Worm (Caenorhabditis elegans) whole organism, L1 larva: Measurements from ENCODE around the gene sre-18.

Source experiments
- C04F5.9 ChIP-seq: sonication (generic microtip); optimal IDR thresholded peaks from 2 replicates; lab custom pipeline; 2016; ENCODE audit warnings: missing genetic modification characterization, missing compliant biosample characterization
- C34B4.2 ChIP-seq: sonication (generic microtip); optimal IDR thresholded peaks from 2 replicates; lab custom pipeline; 2017; ENCODE audit warnings: mild to moderate bottlenecking, missing genetic modification characterization, missing compliant biosample characterization
- F16B12.6 ChIP-seq: fragments of 150-350 bp; optimal IDR thresholded peaks from 2 replicates; lab custom pipeline; 2014; ENCODE audit warnings: missing biosample characterization, missing genetic modification characterization
- Y116A8C.19 ChIP-seq: sonication (generic microtip); optimal IDR thresholded peaks from 2 replicates; lab custom pipeline; 2016; ENCODE audit warnings: missing compliant biosample characterization, missing genetic modification characterization, borderline replicate concordance
- ama-1 ChIP-seq: fragments of 150-350 bp; optimal IDR thresholded peaks from 2 replicates; lab custom pipeline; 2014
- blmp-1 ChIP-seq: fragments of 150-350 bp; optimal IDR thresholded peaks from 2 replicates; lab custom pipeline; 2014; ENCODE audit warnings: missing biosample characterization, missing genetic modification characterization
- ceh-63 ChIP-seq: fragments of 200-800 bp; sonication (Bioruptor generic); optimal IDR thresholded peaks from 2 replicates; lab custom pipeline; 2018; ENCODE audit warnings: mild to moderate bottlenecking, missing genetic modification characterization, missing compliant biosample characterization
- ceh-88 ChIP-seq: fragments of 200-800 bp; sonication (Bioruptor generic); IDR thresholded peaks from 2 replicates; pipeline ENCODE4 v1.3.6; 2022; ENCODE audit warnings: missing genetic modification characterization, missing compliant biosample characterization
- ces-1 ChIP-seq: fragments of 150-350 bp; optimal IDR thresholded peaks from 2 replicates; lab custom pipeline; 2014; ENCODE audit warnings: missing biosample characterization, missing genetic modification reagents, missing genetic modification characterization
- dsc-1 ChIP-seq: sonication (generic microtip); optimal IDR thresholded peaks from 2 replicates; lab custom pipeline; 2016; ENCODE audit warnings: mild to moderate bottlenecking, missing genetic modification characterization, missing compliant biosample characterization
- efl-1 ChIP-seq, 4 experiments: fragments of 150-350 bp; optimal IDR thresholded peaks in 3 of 4; peaks in 1 of 4; 1 replicate in 1 of 4; 2 replicates in 3 of 4; lab custom pipeline; 2014; ENCODE audit warnings: missing biosample characterization in 2 of 4, missing genetic modification characterization in 2 of 4, missing genetic modification reagents in 2 of 4
- egl-27 ChIP-seq, 2 experiments: fragments of 150-350 bp in 1 of 2; sonication (generic microtip); optimal IDR thresholded peaks; 3 replicates each; lab custom pipeline; 2017 to 2018; ENCODE audit warnings: missing biosample characterization in 2 of 2, missing genetic modification characterization in 2 of 2, missing genetic modification reagents in 2 of 2
- elt-2 ChIP-seq: sonication (generic microtip); optimal IDR thresholded peaks from 2 replicates; lab custom pipeline; 2016; ENCODE audit warnings: missing genetic modification characterization, mild to moderate bottlenecking, inconsistent platforms, missing compliant biosample characterization, missing genetic modification reagents
- fkh-4 ChIP-seq: sonication (generic microtip); optimal IDR thresholded peaks from 2 replicates; lab custom pipeline; 2016; ENCODE audit warnings: missing compliant biosample characterization, missing genetic modification characterization, borderline replicate concordance
- fos-1 ChIP-seq: fragments of 150-350 bp; optimal IDR thresholded peaks from 2 replicates; lab custom pipeline; 2014; ENCODE audit warnings: missing biosample characterization, missing genetic modification characterization
- hlh-17 ChIP-seq: fragments of 200-800 bp; sonication (Bioruptor generic); optimal IDR thresholded peaks from 2 replicates; lab custom pipeline; 2018; ENCODE audit warnings: missing genetic modification characterization, mild to moderate bottlenecking, missing compliant biosample characterization, moderate library complexity, borderline replicate concordance
- jun-1 ChIP-seq: fragments of 150-350 bp; optimal IDR thresholded peaks from 2 replicates; lab custom pipeline; 2014; ENCODE audit warnings: missing biosample characterization, missing genetic modification reagents, missing genetic modification characterization
- lin-13 ChIP-seq: fragments of 150-350 bp; optimal IDR thresholded peaks from 2 replicates; lab custom pipeline; 2014; ENCODE audit warnings: missing biosample characterization, missing genetic modification reagents, missing genetic modification characterization
- lin-14 ChIP-seq: fragments of 200-800 bp; sonication (Bioruptor generic); optimal IDR thresholded peaks from 2 replicates; lab custom pipeline; 2018; ENCODE audit warnings: mild to moderate bottlenecking, missing genetic modification characterization, moderate library complexity, missing compliant biosample characterization
- lin-15B ChIP-seq: fragments of 150-350 bp; sonication (generic microtip); optimal IDR thresholded peaks from 3 replicates; lab custom pipeline; 2014; ENCODE audit warnings: missing biosample characterization, missing genetic modification characterization
- lin-35 ChIP-seq, 2 experiments: fragments of 150-350 bp; optimal IDR thresholded peaks; 2 replicates each; lab custom pipeline; 2014; ENCODE audit warnings: missing biosample characterization in 2 of 2, missing genetic modification characterization in 2 of 2, missing genetic modification reagents in 2 of 2
- lsy-2 ChIP-seq, 2 experiments: fragments of 150-350 bp; optimal IDR thresholded peaks; 2 replicates each; lab custom pipeline; 2014; ENCODE audit warnings: missing biosample characterization in 2 of 2, missing genetic modification characterization in 2 of 2
- mdl-1 ChIP-seq, 2 experiments: fragments of 150-350 bp; optimal IDR thresholded peaks; 2 replicates each; lab custom pipeline; 2014 to 2017; ENCODE audit warnings: missing biosample characterization in 2 of 2, missing genetic modification characterization in 2 of 2, inconsistent platforms in 1 of 2
- nhr-19 ChIP-seq: fragments of 200-800 bp; sonication (Bioruptor generic); conservative IDR thresholded peaks from 2 replicates; pipeline ENCODE4 v1.3.6; 2022; ENCODE audit warnings: missing genetic modification characterization, missing compliant biosample characterization
- nhr-20 ChIP-seq: sonication (generic microtip); optimal IDR thresholded peaks from 2 replicates; lab custom pipeline; 2016; ENCODE audit warnings: mild to moderate bottlenecking, missing genetic modification characterization, missing compliant biosample characterization
- nhr-71 ChIP-seq: sonication (generic microtip); optimal IDR thresholded peaks from 2 replicates; lab custom pipeline; 2016; ENCODE audit warnings: mild to moderate bottlenecking, missing genetic modification characterization, moderate library complexity, missing compliant biosample characterization
- nhr-77 ChIP-seq: fragments of 150-350 bp; optimal IDR thresholded peaks from 2 replicates; lab custom pipeline; 2014; ENCODE audit warnings: missing biosample characterization, missing genetic modification characterization
- nhr-90 ChIP-seq: sonication (generic microtip); optimal IDR thresholded peaks from 2 replicates; lab custom pipeline; 2016; ENCODE audit warnings: mild to moderate bottlenecking, missing genetic modification characterization, missing compliant biosample characterization; ENCODE audit not compliant: poor library complexity
- pax-3 ChIP-seq: fragments of 200-800 bp; sonication (Bioruptor generic); optimal IDR thresholded peaks from 2 replicates; lab custom pipeline; 2018; ENCODE audit warnings: mild to moderate bottlenecking, missing genetic modification characterization, moderate library complexity, missing compliant biosample characterization
- skn-1 ChIP-seq: fragments of 150-350 bp; optimal IDR thresholded peaks from 2 replicates; lab custom pipeline; 2014; ENCODE audit warnings: missing biosample characterization, missing genetic modification characterization
- snu-23 ChIP-seq: sonication (generic microtip); optimal IDR thresholded peaks from 2 replicates; lab custom pipeline; 2016; ENCODE audit warnings: missing genetic modification characterization, missing compliant biosample characterization
- swsn-7 ChIP-seq: sonication (generic microtip); optimal IDR thresholded peaks from 2 replicates; lab custom pipeline; 2016; ENCODE audit warnings: missing genetic modification characterization, missing compliant biosample characterization
- tbx-2 ChIP-seq: sonication (generic microtip); optimal IDR thresholded peaks from 2 replicates; lab custom pipeline; 2016; ENCODE audit warnings: missing genetic modification characterization, missing compliant biosample characterization
- unc-130 ChIP-seq: fragments of 150-350 bp; optimal IDR thresholded peaks from 2 replicates; lab custom pipeline; 2017; ENCODE audit warnings: missing biosample characterization, missing genetic modification characterization, inconsistent platforms
- unc-62 ChIP-seq: fragments of 150-350 bp; optimal IDR thresholded peaks from 2 replicates; lab custom pipeline; 2014; ENCODE audit warnings: missing biosample characterization, missing genetic modification reagents, missing genetic modification characterization
- unc-98 ChIP-seq: fragments of 200-800 bp; sonication (Bioruptor generic); IDR thresholded peaks from 2 replicates; pipeline ENCODE4 v1.3.6; 2022; ENCODE audit warnings: missing genetic modification characterization, missing compliant biosample characterization
- ztf-11 ChIP-seq, 2 experiments: sonication (generic microtip); optimal IDR thresholded peaks; 2 replicates each; lab custom pipeline; 2016 to 2017; ENCODE audit warnings: missing genetic modification characterization in 2 of 2, missing biosample characterization in 1 of 2, missing compliant biosample characterization in 1 of 2
- ztf-4 ChIP-seq: fragments of 150-350 bp; optimal IDR thresholded peaks from 2 replicates; lab custom pipeline; 2014; ENCODE audit warnings: missing biosample characterization, missing genetic modification characterization

The sre-18 gene

DNA sequence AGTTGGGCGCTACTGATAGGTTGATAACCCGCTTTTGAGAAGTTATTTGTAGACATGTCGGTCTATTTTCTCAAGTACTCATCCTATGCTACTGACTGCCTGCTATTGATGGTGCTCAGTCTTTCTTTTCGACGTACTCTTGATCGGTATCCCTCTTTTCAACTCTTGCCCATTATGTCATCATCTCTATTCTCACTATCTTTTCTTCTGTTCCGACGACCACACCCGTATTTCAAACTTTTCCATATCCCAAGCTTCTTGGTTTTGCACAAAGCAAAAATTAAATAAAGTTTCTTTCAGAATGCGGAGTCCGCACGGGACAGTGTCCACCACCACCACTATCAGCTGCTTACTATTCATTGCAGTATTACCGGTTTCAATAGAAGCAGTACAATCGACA lies 26.6 kb downstream of the sre-18 start, which contains the start of gene F35G2.1:
Gene F35G2.1 (plus strand): TSS at position 301 of the 400 bp plus-strand sequence.
- TF ChIP-seq efl-1 (optimal IDR thresholded peaks at IDR 0.05; lab: Kevin White, UChicago) (no peak), efl-1 (GFP tag; optimal IDR thresholded peaks at IDR 0.05 in 1 of 2; lab: Kevin White, UChicago) (peak in 1 of 2 experiments; percentile 20), ztf-4 (tag; lab: Kevin White, UChicago) (no peak)

DNA sequence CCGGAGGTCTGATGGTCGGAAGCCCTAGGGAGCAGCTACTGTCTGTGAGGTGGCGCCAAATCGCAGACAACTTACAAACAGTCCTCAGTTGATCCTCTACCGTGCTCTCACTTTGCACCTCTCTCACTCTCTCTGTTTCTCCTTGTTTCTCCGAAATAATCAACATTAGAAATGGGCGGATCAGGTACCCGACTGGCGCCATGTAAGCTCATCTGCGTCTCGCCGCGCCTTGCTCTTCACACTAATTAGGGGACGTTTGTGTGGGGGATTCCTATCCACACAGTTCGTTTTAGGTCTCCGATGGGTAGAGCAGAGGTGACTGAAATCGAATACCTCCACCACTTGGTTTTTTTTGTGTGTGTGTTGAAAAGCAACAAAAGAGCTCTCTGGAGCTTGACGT lies 27.6 kb downstream of the sre-18 start:
- TF ChIP-seq ztf-11 (tag; optimal IDR thresholded peaks at IDR 0.05; lab: Kevin White, UChicago) (no peak), lin-14 (GFP tag; lab: Kevin White, UChicago) (peak; percentile 12), mdl-1 (tag; optimal IDR thresholded peaks at IDR 0.05; lab: Kevin White, UChicago) (no peak), ces-1 (GFP tag; lab: Kevin White, UChicago) (no peak), efl-1 (optimal IDR thresholded peaks at IDR 0.05; lab: Kevin White, UChicago) (no peak), efl-1 (GFP tag; optimal IDR thresholded peaks at IDR 0.05 in 1 of 2; lab: Kevin White, UChicago) (peak in 1 of 2 experiments; percentile 15), unc-62 (GFP tag; lab: Kevin White, UChicago) (no peak), nhr-77 (tag; lab: Kevin White, UChicago) (peak; percentile 42), tbx-2 (tag; lab: Kevin White, UChicago) (peak; percentile 34)

DNA sequence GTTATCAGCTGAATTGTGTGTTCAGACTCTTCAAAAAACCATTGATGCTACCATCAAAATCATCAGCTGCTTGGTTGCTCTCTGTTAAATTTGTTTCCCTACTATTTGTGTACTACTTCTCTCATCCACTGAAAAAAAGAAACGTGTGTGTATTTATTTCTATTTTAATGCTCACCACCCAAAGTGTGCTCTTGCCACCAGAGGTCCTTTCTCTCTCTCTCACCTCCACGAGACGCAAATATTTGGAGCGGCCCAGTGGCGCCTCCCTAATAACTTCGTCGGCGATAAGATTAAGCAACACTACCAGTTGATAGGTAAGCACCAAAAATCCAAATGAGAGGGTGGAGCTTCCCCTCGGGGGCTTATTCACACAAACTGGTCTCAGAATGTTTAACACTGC lies 28.8 kb downstream of the sre-18 start:
- peak in 1 of 2 experiments; percentile 27 for TF ChIP-seq lsy-2 (tag; optimal IDR thresholded peaks at IDR 0.05; lab: Kevin White, UChicago)
- TF ChIP-seq lin-13 = no peak
- TF ChIP-seq efl-1 (optimal IDR thresholded peaks at IDR 0.05; lab: Kevin White, UChicago) = no peak
- TF ChIP-seq efl-1 (GFP tag; optimal IDR thresholded peaks at IDR 0.05 in 1 of 2; lab: Kevin White, UChicago) = peak in 1 of 2 experiments; percentile 19
- peak; percentile 26 for TF ChIP-seq nhr-77 (tag; lab: Kevin White, UChicago)
- no peak for TF ChIP-seq ceh-63
- peak; percentile 63 for TF ChIP-seq tbx-2 (tag; lab: Kevin White, UChicago)
- TF ChIP-seq unc-130 (tag; lab: Kevin White, UChicago) = no peak
- peak; percentile 17 for TF ChIP-seq nhr-71 (tag; lab: Kevin White, UChicago)
- peak; percentile 18; the same call in 1 of the 2 replicates for TF ChIP-seq nhr-19
- TF ChIP-seq hlh-17 = no peak
- TF ChIP-seq ama-1 (lab: Kevin White, UChicago) = no peak
- peak; percentile 20 for TF ChIP-seq lin-14 (GFP tag; lab: Kevin White, UChicago)
- no peak for TF ChIP-seq nhr-20 (tag; lab: Kevin White, UChicago)
- TF ChIP-seq, all 84 proteins: peak for 7

DNA sequence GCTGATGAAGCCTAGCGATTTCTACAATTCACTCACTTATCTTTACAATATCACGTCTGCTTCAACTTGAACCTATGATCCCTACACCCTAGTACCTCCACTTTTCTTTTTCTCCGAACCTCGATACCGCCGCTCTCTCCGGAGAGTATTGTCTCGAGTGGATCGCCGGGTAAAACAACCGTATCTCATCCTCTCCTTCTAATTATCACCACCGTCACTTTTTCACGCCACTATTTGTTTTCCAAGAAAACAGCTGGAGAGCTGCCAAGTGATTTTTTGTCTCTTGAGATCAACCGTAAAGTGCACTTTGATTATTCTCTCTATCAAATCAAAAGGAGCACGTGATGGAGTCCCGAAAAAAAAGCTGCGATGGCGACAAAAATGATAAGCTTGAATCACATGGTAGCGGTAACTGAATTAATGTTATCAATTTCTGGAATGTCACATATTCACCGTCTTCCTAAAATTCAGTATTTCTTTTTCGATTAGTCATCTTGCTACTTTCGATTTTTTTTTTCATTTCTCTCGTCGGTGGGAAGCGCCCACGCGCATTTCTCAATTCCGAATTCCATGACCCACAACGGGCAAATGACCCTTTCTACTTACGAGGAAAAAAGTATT lies 29.9 kb downstream of the sre-18 start:
- peak; percentile 73 for TF ChIP-seq blmp-1
- TF ChIP-seq egl-27 (tag; optimal IDR thresholded peaks at IDR 0.05; lab: Kevin White, UChicago) = peak in 1 of 2 experiments; percentile 5
- peak; percentile 6 for TF ChIP-seq nhr-71 (tag; lab: Kevin White, UChicago)
- TF ChIP-seq mdl-1 (tag; optimal IDR thresholded peaks at IDR 0.05; lab: Kevin White, UChicago) = peak in 1 of 2 experiments; percentile 12
- TF ChIP-seq nhr-19 = no peak; the same call in 1 of the 2 replicates
- no peak for TF ChIP-seq unc-62 (GFP tag; lab: Kevin White, UChicago)
- TF ChIP-seq efl-1 (optimal IDR thresholded peaks at IDR 0.05; lab: Kevin White, UChicago) = no peak
- TF ChIP-seq efl-1 (GFP tag; optimal IDR thresholded peaks at IDR 0.05 in 1 of 2; lab: Kevin White, UChicago) = peak in 1 of 2 experiments; percentile 58
- TF ChIP-seq elt-2 (tag; lab: Kevin White, UChicago) = peak; percentile 82
- no peak for TF ChIP-seq C04F5.9 (tag; lab: Kevin White, UChicago)
- TF ChIP-seq tbx-2 (tag; lab: Kevin White, UChicago) = peak; percentile 12
- TF ChIP-seq lin-35 (GFP tag; optimal IDR thresholded peaks at IDR 0.05; lab: Kevin White, UChicago) = peak in 1 of 2 experiments; percentile 32
- no peak for TF ChIP-seq fos-1
- no peak for TF ChIP-seq ces-1 (GFP tag; lab: Kevin White, UChicago)
- peak; percentile 34 for TF ChIP-seq nhr-90 (tag; lab: Kevin White, UChicago)
- TF ChIP-seq nhr-77 (tag; lab: Kevin White, UChicago) = peak; percentile 66

DNA sequence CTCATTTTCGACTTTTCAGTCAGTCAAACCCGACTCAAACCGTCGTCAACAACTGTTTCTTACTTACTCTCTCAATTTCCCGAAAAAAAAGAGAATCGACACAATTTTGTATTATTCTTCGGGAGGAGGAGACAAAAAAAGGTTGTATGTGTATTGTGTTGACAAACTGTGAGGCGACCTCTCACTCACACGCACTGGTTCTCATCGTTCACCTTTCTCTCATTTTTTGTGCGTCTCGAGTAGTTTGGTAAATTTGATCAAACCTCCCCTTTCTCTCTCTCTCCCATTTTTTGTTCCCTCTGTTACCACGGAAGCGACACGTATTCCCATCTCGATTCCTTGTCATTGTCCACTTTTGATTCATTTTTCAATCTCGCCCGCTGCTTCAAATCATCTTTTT lies 30.8 kb downstream of the sre-18 start:
- no peak for TF ChIP-seq ceh-88
- no peak for TF ChIP-seq swsn-7 (tag; lab: Kevin White, UChicago)
- no peak for TF ChIP-seq F16B12.6
- TF ChIP-seq unc-62 (GFP tag; lab: Kevin White, UChicago) = no peak
- no peak for TF ChIP-seq fkh-4 (tag; lab: Kevin White, UChicago)
- no peak for TF ChIP-seq ztf-11 (tag; optimal IDR thresholded peaks at IDR 0.05; lab: Kevin White, UChicago)
- TF ChIP-seq ces-1 (GFP tag; lab: Kevin White, UChicago) = no peak
- TF ChIP-seq lin-15B = no peak
- no peak for TF ChIP-seq Y116A8C.19 (tag; lab: Kevin White, UChicago)
- no peak for TF ChIP-seq C34B4.2
- no peak for TF ChIP-seq pax-3 (tag; lab: Kevin White, UChicago)
- peak; percentile 36 for TF ChIP-seq tbx-2 (tag; lab: Kevin White, UChicago)
- TF ChIP-seq dsc-1 (tag; lab: Kevin White, UChicago) = no peak
- no peak for TF ChIP-seq lin-35 (GFP tag; optimal IDR thresholded peaks at IDR 0.05; lab: Kevin White, UChicago)
- no peak for TF ChIP-seq jun-1 (tag; lab: Kevin White, UChicago)
- TF ChIP-seq lin-13 = no peak
- TF ChIP-seq snu-23 = no peak
- no peak for TF ChIP-seq skn-1 (tag; lab: Kevin White, UChicago)
- TF ChIP-seq fos-1 = no peak
- TF ChIP-seq lin-14 (GFP tag; lab: Kevin White, UChicago) = peak; percentile 68
- no peak for TF ChIP-seq unc-98
- peak; percentile 32 for TF ChIP-seq nhr-77 (tag; lab: Kevin White, UChicago)
